Fruit fly (Drosophila melanogaster) whole organism, wandering third instar larva: ENCODE data around the gene CG10185.
A peak's percentile ranks its signal among the peaks of the same experiment; 100 is the strongest.

Experiments
- CG32264 ChIP-seq: fragments of 200-800 bp; sonication (Bioruptor generic); optimal IDR thresholded peaks from 2 replicates; lab custom pipeline; 2016; ENCODE audit warnings: missing biosample characterization, missing genetic modification characterization
- CG9705 ChIP-seq: fragments of 200-800 bp; sonication (Bioruptor generic); optimal IDR thresholded peaks from 2 replicates; lab custom pipeline; 2018; ENCODE audit warnings: missing biosample characterization, mild to moderate bottlenecking, missing genetic modification characterization
- Dfd ChIP-seq: fragments of >200 bp; optimal IDR thresholded peaks from 2 replicates; lab custom pipeline; 2017; ENCODE audit warnings: missing biosample characterization, missing genetic modification characterization
- Dif ChIP-seq: fragments of 200-275, 200-300 bp; sonication (Bioruptor generic); optimal IDR thresholded peaks from 2 replicates; lab custom pipeline; 2018; ENCODE audit warnings: missing biosample characterization, missing genetic modification characterization; ENCODE audit not compliant: partially characterized antibody
- GATAd ChIP-seq: sonication (Bioruptor generic); optimal IDR thresholded peaks from 2 replicates; lab custom pipeline; 2016; ENCODE audit warnings: missing biosample characterization, missing genetic modification characterization
- HLH106 ChIP-seq: fragments of 200-800 bp; optimal IDR thresholded peaks from 3 replicates; lab custom pipeline; 2019; ENCODE audit warnings: missing biosample characterization, mild to moderate bottlenecking, missing genetic modification characterization, moderate library complexity
- Hnf4 ChIP-seq: fragments of 200-800 bp; sonication (Bioruptor generic); optimal IDR thresholded peaks from 2 replicates; lab custom pipeline; 2016; ENCODE audit warnings: missing biosample characterization, mild to moderate bottlenecking, missing genetic modification characterization
- Hr78 ChIP-seq: fragments of >200 bp; optimal IDR thresholded peaks from 2 replicates; lab custom pipeline; 2017; ENCODE audit warnings: missing biosample characterization, missing genetic modification characterization
- Hr83 ChIP-seq: fragments of 200-300 bp; sonication (Bioruptor generic); optimal IDR thresholded peaks from 2 replicates; lab custom pipeline; 2016; ENCODE audit warnings: missing biosample characterization, mild to moderate bottlenecking, missing genetic modification characterization, moderate library complexity; ENCODE audit not compliant: poor library complexity, severe bottlenecking
- Jra ChIP-seq: sonication (Bioruptor generic); optimal IDR thresholded peaks from 2 replicates; lab custom pipeline; 2016; ENCODE audit warnings: missing biosample characterization, missing genetic modification characterization
- Mio ChIP-seq: sonication (Bioruptor generic); optimal IDR thresholded peaks from 2 replicates; lab custom pipeline; 2016; ENCODE audit warnings: missing biosample characterization, missing genetic modification characterization
- Myc ChIP-seq: fragments of >200 bp; optimal IDR thresholded peaks from 2 replicates; lab custom pipeline; 2017
- N ChIP-seq: fragments of >200 bp; optimal IDR thresholded peaks from 2 replicates; lab custom pipeline; 2018; ENCODE audit warnings: missing biosample characterization, missing external identifiers, missing genetic modification characterization
- OdsH ChIP-seq: fragments of 200-800 bp; sonication (Bioruptor generic); optimal IDR thresholded peaks from 2 replicates; lab custom pipeline; 2016; ENCODE audit warnings: missing biosample characterization, mild to moderate bottlenecking, missing genetic modification characterization
- Rel ChIP-seq, 2 experiments: fragments of 200-800 bp; sonication (Bioruptor generic) in 1 of 2; optimal IDR thresholded peaks; 2 replicates in 1 of 2; 3 replicates in 1 of 2; lab custom pipeline; 2016 to 2019; ENCODE audit warnings: mild to moderate bottlenecking in 2 of 2, missing biosample characterization in 2 of 2, missing genetic modification characterization in 2 of 2, moderate library complexity in 1 of 2
- Sp1 ChIP-seq: fragments of 200-800 bp; sonication (Bioruptor generic); optimal IDR thresholded peaks from 3 replicates; lab custom pipeline; 2019; ENCODE audit warnings: missing biosample characterization, mild to moderate bottlenecking, missing genetic modification characterization, moderate library complexity
- Vsx2 ChIP-seq: fragments of 200-300, 225-300 bp; sonication (Bioruptor generic); optimal IDR thresholded peaks from 2 replicates; lab custom pipeline; 2018; ENCODE audit warnings: missing biosample characterization, missing genetic modification characterization; ENCODE audit not compliant: partially characterized antibody
- br ChIP-seq: fragments of 200-800 bp; sonication (Bioruptor generic); optimal IDR thresholded peaks from 2 replicates; lab custom pipeline; 2016; ENCODE audit warnings: missing biosample characterization, missing genetic modification characterization
- brk ChIP-seq: fragments of 200-800 bp; sonication (Bioruptor generic); optimal IDR thresholded peaks from 2 replicates; lab custom pipeline; 2016; ENCODE audit warnings: missing biosample characterization, mild to moderate bottlenecking, missing genetic modification characterization
- dl ChIP-seq, 2 experiments: fragments of 175-275, 200-275 bp in 1 of 2; fragments of 200-275 bp in 1 of 2; sonication (Bioruptor generic); optimal IDR thresholded peaks; lab custom pipeline; 2018; ENCODE audit warnings: mild to moderate bottlenecking in 2 of 2, missing biosample characterization in 2 of 2, missing genetic modification characterization in 2 of 2, moderate library complexity in 2 of 2; ENCODE audit not compliant: partially characterized antibody in 2 of 2, insufficient read depth in 1 of 2
- dmrt93B ChIP-seq: fragments of 200-800 bp; sonication (Bioruptor generic); optimal IDR thresholded peaks from 2 replicates; lab custom pipeline; 2018; ENCODE audit warnings: missing biosample characterization, mild to moderate bottlenecking, missing genetic modification characterization
- dsf ChIP-seq: sonication (Bioruptor generic); optimal IDR thresholded peaks from 2 replicates; lab custom pipeline; 2016; ENCODE audit warnings: missing biosample characterization, missing genetic modification characterization, borderline replicate concordance
- ey ChIP-seq: fragments of 200-800 bp; sonication (Bioruptor generic); optimal IDR thresholded peaks from 2 replicates; lab custom pipeline; 2016; ENCODE audit warnings: missing biosample characterization, missing genetic modification characterization
- fru ChIP-seq: fragments of 200-800 bp; sonication (Bioruptor generic); optimal IDR thresholded peaks from 3 replicates; lab custom pipeline; 2016; ENCODE audit warnings: missing biosample characterization, mild to moderate bottlenecking, missing genetic modification characterization
- h ChIP-seq: fragments of 200-800 bp; sonication (Bioruptor generic); optimal IDR thresholded peaks from 3 replicates; lab custom pipeline; 2016; ENCODE audit warnings: missing biosample characterization, mild to moderate bottlenecking, missing genetic modification characterization
- jim ChIP-seq: fragments of 175-275, 200-325 bp; sonication (Bioruptor generic); optimal IDR thresholded peaks from 2 replicates; lab custom pipeline; 2016; ENCODE audit warnings: missing biosample characterization, mild to moderate bottlenecking, missing genetic modification characterization
- lola ChIP-seq: fragments of >200 bp; optimal IDR thresholded peaks from 2 replicates; lab custom pipeline; 2017; ENCODE audit warnings: missing biosample characterization, missing genetic modification characterization
- pan ChIP-seq: fragments of >200 bp; optimal IDR thresholded peaks from 2 replicates; lab custom pipeline; 2017
- psq ChIP-seq: fragments of 200-800 bp; sonication (Bioruptor generic); optimal IDR thresholded peaks from 3 replicates; lab custom pipeline; 2017; ENCODE audit warnings: missing biosample characterization, mild to moderate bottlenecking, missing genetic modification characterization, moderate library complexity
- rgr ChIP-seq: fragments of 200-800 bp; sonication (Bioruptor generic); optimal IDR thresholded peaks from 3 replicates; lab custom pipeline; 2016; ENCODE audit warnings: missing biosample characterization, mild to moderate bottlenecking, missing genetic modification characterization
- tai ChIP-seq: sonication (Bioruptor generic); optimal IDR thresholded peaks from 2 replicates; lab custom pipeline; 2016; ENCODE audit warnings: missing biosample characterization, missing genetic modification characterization
- usp ChIP-seq: fragments of >200 bp; optimal IDR thresholded peaks from 2 replicates; lab custom pipeline; 2017; ENCODE audit warnings: missing biosample characterization, missing genetic modification characterization
- woc ChIP-seq: sonication (Bioruptor generic); optimal IDR thresholded peaks from 2 replicates; lab custom pipeline; 2016; ENCODE audit warnings: missing biosample characterization, mild to moderate bottlenecking, missing genetic modification characterization

The CG10185 gene

dm6 chr3R:16025587-16026223 lies 41.7 kb downstream of the CG10185 start, which contains the start of gene pnr (continued):
- no peak for TF ChIP-seq jim

- TF ChIP-seq fru (GFP tag; lab: Kevin White, UChicago) (no peak), brk (GFP tag; lab: Kevin White, UChicago) (no peak), Hr83 (no peak), br (GFP tag; lab: Kevin White, UChicago) (no peak), pan (lab: Kevin White, UChicago) (no peak), Dif (GFP tag; lab: Kevin White, UChicago) (peak; percentile 18), Mio (GFP tag; lab: Kevin White, UChicago) (no peak), rgr (GFP tag; lab: Kevin White, UChicago) (no peak), dsf (GFP tag; lab: Kevin White, UChicago) (no peak)
- TF ChIP-seq, all 38 proteins: peak for 1
Measured at dm6 chr3R:16024110-16024509, 43.3 kb downstream of the CG10185 start.

dm6 chr3R:16023627-16024026 lies 43.8 kb downstream of the CG10185 start:
- TF ChIP-seq ey (GFP tag; lab: Kevin White, UChicago) (no peak), rgr (GFP tag; lab: Kevin White, UChicago) (no peak)
- TF ChIP-seq, all 38 proteins: peak for 0

dm6 chr3R:16022005-16022404 lies 45.4 kb downstream of the CG10185 start:
- TF ChIP-seq Sp1 (GFP tag; lab: Kevin White, UChicago) (no peak), Hnf4 (GFP tag; lab: Kevin White, UChicago) (no peak)

- no peak for TF ChIP-seq tai (GFP tag; lab: Kevin White, UChicago)
- peak; percentile 18 for TF ChIP-seq h (GFP tag; lab: Kevin White, UChicago)
- TF ChIP-seq, all 38 proteins: peak for 1
Measured at dm6 chr3R:16014573-16014972, 52.8 kb downstream of the CG10185 start.

dm6 chr3R:16013580-16013979 lies 53.8 kb downstream of the CG10185 start:
- TF ChIP-seq Rel (GFP tag; optimal IDR thresholded peaks at IDR 0.05; lab: Kevin White, UChicago) (no peak), Rel (tag; optimal IDR thresholded peaks at IDR 0.05; lab: Kevin White, UChicago) (no peak), HLH106 (tag; lab: Kevin White, UChicago) (no peak)

- TF ChIP-seq h (GFP tag; lab: Kevin White, UChicago), result peak; percentile 54
- no peak for TF ChIP-seq Hr78 (GFP tag; lab: Kevin White, UChicago)
- no peak for TF ChIP-seq Hnf4 (GFP tag; lab: Kevin White, UChicago)
- TF ChIP-seq Vsx2 (GFP tag; lab: Kevin White, UChicago), result peak; percentile 70
- TF ChIP-seq CG9705, result no peak
- no peak for TF ChIP-seq tai (GFP tag; lab: Kevin White, UChicago)
- no peak for TF ChIP-seq Mio (GFP tag; lab: Kevin White, UChicago)
- TF ChIP-seq dsf (GFP tag; lab: Kevin White, UChicago), result no peak
- TF ChIP-seq Dfd (GFP tag; lab: Kevin White, UChicago), result no peak
- no peak for TF ChIP-seq rgr (GFP tag; lab: Kevin White, UChicago)
- no peak for TF ChIP-seq Myc (lab: Kevin White, UChicago)
- no peak for TF ChIP-seq GATAd (GFP tag; lab: Kevin White, UChicago)
- peak; percentile 38 for TF ChIP-seq br (GFP tag; lab: Kevin White, UChicago)
- peak; percentile 39 for TF ChIP-seq N (GFP tag; lab: Kevin White, UChicago)
- TF ChIP-seq lola (GFP tag; lab: Kevin White, UChicago), result no peak
- TF ChIP-seq jim, result no peak
- no peak for TF ChIP-seq HLH106 (tag; lab: Kevin White, UChicago)
- no peak for TF ChIP-seq psq (GFP tag; lab: Kevin White, UChicago)
- no peak for TF ChIP-seq Rel (GFP tag; optimal IDR thresholded peaks at IDR 0.05; lab: Kevin White, UChicago)
- TF ChIP-seq Rel (tag; optimal IDR thresholded peaks at IDR 0.05; lab: Kevin White, UChicago), result peak; percentile 63
- no peak for TF ChIP-seq woc (GFP tag; lab: Kevin White, UChicago)
- TF ChIP-seq usp, result no peak
- TF ChIP-seq ey (GFP tag; lab: Kevin White, UChicago), result no peak
- TF ChIP-seq Dif (GFP tag; lab: Kevin White, UChicago), result no peak
- TF ChIP-seq Jra (GFP tag; lab: Kevin White, UChicago), result peak; percentile 18
- no peak for TF ChIP-seq OdsH (GFP tag; lab: Kevin White, UChicago)
- no peak for TF ChIP-seq CG32264
- TF ChIP-seq Hr83, result no peak
- TF ChIP-seq Sp1 (GFP tag; lab: Kevin White, UChicago), result peak; percentile 12
- no peak for TF ChIP-seq dmrt93B
- no peak for TF ChIP-seq brk (GFP tag; lab: Kevin White, UChicago)
- TF ChIP-seq dl (GFP tag; optimal IDR thresholded peaks at IDR 0.05; lab: Kevin White, UChicago; ENCODE audit: insufficient read depth in 1 of 2, partially characterized antibody in 2 of 2), result peak in 1 of 2 experiments; percentile 24
- TF ChIP-seq pan (lab: Kevin White, UChicago), result no peak
Measured at dm6 chr3R:16011698-16012332, 55.6 kb downstream of the CG10185 start.
